Fruit fly (Drosophila melanogaster): ENCODE measurements around the gene Taf9.

The Taf9 gene

dm6 chrX:17833986-17834385, 8.0 kb upstream of the Taf9 start (continued):
- TF ChIP-seq CG8765 (GFP tag; IDR thresholded peaks at IDR 0.05) (no peak), dysf (GFP tag; IDR thresholded peaks at IDR 0.05) (no peak), CG1233 (GFP tag; optimal IDR thresholded peaks at IDR 0.05) (no peak), br (optimal IDR thresholded peaks at IDR 0.05) (no peak), ATbp (GFP tag; optimal IDR thresholded peaks at IDR 0.05) (no peak), lbe (GFP tag; optimal IDR thresholded peaks at IDR 0.05) (no peak), nmo (GFP tag; optimal IDR thresholded peaks at IDR 0.05) (no peak), ase (GFP tag; IDR thresholded peaks at IDR 0.05) (no peak), CG12769 (tag; optimal IDR thresholded peaks at IDR 0.05) (peak; percentile 37), CG3163 (GFP tag; optimal IDR thresholded peaks at IDR 0.05) (no peak), CG3281 (GFP tag; optimal IDR thresholded peaks at IDR 0.05) (no peak), sug (tag; optimal IDR thresholded peaks at IDR 0.05) (no peak), kni (GFP tag; optimal IDR thresholded peaks at IDR 0.05) (peak; percentile 47), peb (GFP tag; IDR thresholded peaks at IDR 0.05) (no peak), Bteb2 (GFP tag; optimal IDR thresholded peaks at IDR 0.05) (no peak), z (GFP tag; IDR thresholded peaks at IDR 0.05) (peak; percentile 95), Dll (GFP tag; IDR thresholded peaks at IDR 0.05; ENCODE audit: partially characterized antibody) (no peak), Hmr (GFP tag; optimal IDR thresholded peaks at IDR 0.05) (no peak), pb (GFP tag; optimal IDR thresholded peaks at IDR 0.05) (no peak), ind (GFP tag; optimal IDR thresholded peaks at IDR 0.05) (no peak), tio (GFP tag; optimal IDR thresholded peaks at IDR 0.05) (no peak), chm (GFP tag; IDR thresholded peaks at IDR 0.05) (no peak), bab2 (GFP tag; optimal IDR thresholded peaks at IDR 0.05) (no peak), CG31441 (GFP tag; IDR thresholded peaks at IDR 0.05) (no peak), Stat92E (GFP tag; optimal IDR thresholded peaks at IDR 0.05) (no peak), Optix (GFP tag; IDR thresholded peaks at IDR 0.05) (no peak), ssp (GFP tag; IDR thresholded peaks at IDR 0.05) (no peak), Doc3 (GFP tag; IDR thresholded peaks at IDR 0.05; ENCODE audit: partially characterized antibody) (no peak), chinmo (GFP tag; IDR thresholded peaks at IDR 0.05; ENCODE audit: partially characterized antibody) (peak; percentile 67; the same call in 1 of the 4 replicates), lab (GFP tag; optimal IDR thresholded peaks at IDR 0.05) (no peak), CG16815 (GFP tag; optimal IDR thresholded peaks at IDR 0.05) (no peak), Atf3 (GFP tag; optimal IDR thresholded peaks at IDR 0.05) (no peak), CG10366 (GFP tag; IDR thresholded peaks at IDR 0.05) (no peak), salm (tag; optimal IDR thresholded peaks at IDR 0.05) (no peak), pita (GFP tag; optimal IDR thresholded peaks at IDR 0.05) (no peak), CG3838 (GFP tag; optimal IDR thresholded peaks at IDR 0.05) (no peak), unc-4 (GFP tag; IDR thresholded peaks at IDR 0.05; ENCODE audit: partially characterized antibody) (0 out of 2 replicates have a peak, but pooled peaks have one; percentile 20), CG12219 (GFP tag; optimal IDR thresholded peaks at IDR 0.05) (no peak), CG18476 (GFP tag; optimal IDR thresholded peaks at IDR 0.05) (no peak), Xbp1 (GFP tag; optimal IDR thresholded peaks at IDR 0.05) (no peak), CG14667 (GFP tag; IDR thresholded peaks at IDR 0.05) (no peak), Deaf1 (tag; optimal IDR thresholded peaks at IDR 0.05) (peak; percentile 9), mirr (GFP tag; optimal IDR thresholded peaks at IDR 0.05) (no peak), CG2120 (GFP tag; optimal IDR thresholded peaks at IDR 0.05) (no peak), Sox102F (GFP tag; optimal IDR thresholded peaks at IDR 0.05) (no peak), Fer1 (GFP tag; optimal IDR thresholded peaks at IDR 0.05) (no peak), Ptx1 (GFP tag; IDR thresholded peaks at IDR 0.05) (no peak), sc (optimal IDR thresholded peaks at IDR 0.05) (no peak), sc (GFP tag; optimal IDR thresholded peaks at IDR 0.05) (no peak), az2 (GFP tag; optimal IDR thresholded peaks at IDR 0.05) (no peak), CG1832 (GFP tag; optimal IDR thresholded peaks at IDR 0.05) (peak; percentile 14), CG10267 (tag; optimal IDR thresholded peaks at IDR 0.05) (no peak)

All from whole organism, embryonic.